Worm (Caenorhabditis elegans) whole organism, mixed stage, embryonic: Measurements from ENCODE around the gene vha-2.

Experiments used
- bed-3 ChIP-seq: fragments of 200-800 bp; sonication (Bioruptor generic); optimal IDR thresholded peaks from 3 replicates; lab custom pipeline; 2018; ENCODE audit warnings: mild to moderate bottlenecking, missing genetic modification characterization, moderate library complexity, missing compliant biosample characterization
- blmp-1 ChIP-seq: fragments of 150-350 bp; optimal IDR thresholded peaks from 2 replicates; lab custom pipeline; 2014; ENCODE audit warnings: missing biosample characterization, missing genetic modification characterization
- drap-1 ChIP-seq: fragments of 200-800 bp; sonication (Bioruptor generic); optimal IDR thresholded peaks from 3 replicates; lab custom pipeline; 2018; ENCODE audit warnings: mild to moderate bottlenecking, missing genetic modification characterization, missing compliant biosample characterization
- hlh-1 ChIP-seq: fragments of 150-350 bp; optimal IDR thresholded peaks from 2 replicates; lab custom pipeline; 2014; ENCODE audit warnings: missing biosample characterization, missing genetic modification reagents, missing genetic modification characterization
- lin-13 ChIP-seq: fragments of 150-350 bp; optimal IDR thresholded peaks from 2 replicates; lab custom pipeline; 2014; ENCODE audit warnings: missing biosample characterization, missing genetic modification characterization
- mep-1 ChIP-seq: fragments of 150-350 bp; optimal IDR thresholded peaks from 2 replicates; lab custom pipeline; 2017; ENCODE audit warnings: missing biosample characterization, missing genetic modification reagents, missing genetic modification characterization, inconsistent platforms
- nhr-28 ChIP-seq: fragments of 150-350 bp; optimal IDR thresholded peaks from 2 replicates; lab custom pipeline; 2014; ENCODE audit warnings: missing biosample characterization, missing genetic modification characterization
- tbx-8 ChIP-seq: fragments of 200-800 bp; sonication (Bioruptor generic); optimal IDR thresholded peaks from 2 replicates; lab custom pipeline; 2018; ENCODE audit warnings: mild to moderate bottlenecking, missing genetic modification characterization, moderate library complexity, missing compliant biosample characterization
- unc-39 ChIP-seq: fragments of 150-350 bp; optimal IDR thresholded peaks from 2 replicates; lab custom pipeline; 2014; ENCODE audit warnings: missing biosample characterization, missing genetic modification characterization
- unc-62 ChIP-seq: fragments of 150-350 bp; optimal IDR thresholded peaks from 2 replicates; lab custom pipeline; 2014; ENCODE audit warnings: missing biosample characterization, missing genetic modification reagents, missing genetic modification characterization

- no peak for TF ChIP-seq lin-13
- no peak for TF ChIP-seq blmp-1 (tag; lab: Kevin White, UChicago)
- TF ChIP-seq mep-1 (tag; lab: Kevin White, UChicago): no peak
- TF ChIP-seq tbx-8 (GFP tag; lab: Kevin White, UChicago): no peak
- no peak for TF ChIP-seq unc-62 (GFP tag; lab: Kevin White, UChicago)
- TF ChIP-seq nhr-28 (tag; lab: Kevin White, UChicago): no peak
- no peak for TF ChIP-seq hlh-1 (tag; lab: Kevin White, UChicago)
- no peak for TF ChIP-seq drap-1
- TF ChIP-seq unc-39 (tag; lab: Kevin White, UChicago): no peak
- TF ChIP-seq bed-3 (GFP tag; lab: Kevin White, UChicago): no peak
Measured at ce11 chrIII:9760184-9760583, 21.8 kb upstream of the vha-2 start.
